Worm (Caenorhabditis elegans): Measurements from ENCODE around the gene nlp-67.
A peak's percentile ranks its signal among the peaks of the same experiment; 100 is the strongest.

nlp-67 gene

ce11 chrX:16147728-16148197, 36.4 kb upstream of the nlp-67 start (continued):
- TF ChIP-seq F13H6.1 (tag; optimal IDR thresholded peaks at IDR 0.05) (peak; percentile 77), dmd-4 (tag; optimal IDR thresholded peaks at IDR 0.05; ENCODE audit: borderline replicate concordance) (peak; percentile 63), sox-4 (tag; optimal IDR thresholded peaks at IDR 0.05) (peak; percentile 65), lin-11 (tag; optimal IDR thresholded peaks at IDR 0.05) (no peak), K02D7.2 (tag; optimal IDR thresholded peaks at IDR 0.05) (no peak), elt-4 (tag; optimal IDR thresholded peaks at IDR 0.05) (no peak), ceh-34 (tag; optimal IDR thresholded peaks at IDR 0.05) (peak; percentile 98), ceh-14 (tag; optimal IDR thresholded peaks at IDR 0.05) (peak; percentile 80), C08G9.2 (tag; optimal IDR thresholded peaks at IDR 0.05) (peak; percentile 59), sox-2 (GFP tag; IDR thresholded peaks at IDR 0.05) (peak; percentile 58), ceh-9 (tag; optimal IDR thresholded peaks at IDR 0.05) (no peak), C38D4.7 (GFP tag; optimal IDR thresholded peaks at IDR 0.05) (peak; percentile 17), fkh-10 (GFP tag; optimal IDR thresholded peaks at IDR 0.05) (peak; percentile 70), ets-4 (tag; optimal IDR thresholded peaks at IDR 0.05) (peak; percentile 60)

- TF ChIP-seq ceh-14 (tag; optimal IDR thresholded peaks at IDR 0.05) (no peak), sox-4 (tag; optimal IDR thresholded peaks at IDR 0.05) (peak; percentile 6), mec-3 (tag; optimal IDR thresholded peaks at IDR 0.05; ENCODE audit: borderline replicate concordance) (no peak), hlh-6 (tag; optimal IDR thresholded peaks at IDR 0.05) (no peak), pag-3 (tag; optimal IDR thresholded peaks at IDR 0.05; ENCODE audit: borderline replicate concordance) (no peak), lim-6 (tag; optimal IDR thresholded peaks at IDR 0.05) (no peak), sox-2 (GFP tag; IDR thresholded peaks at IDR 0.05) (peak; percentile 29; the same call in 1 of the 2 replicates), dve-1 (tag; optimal IDR thresholded peaks at IDR 0.05) (no peak), pqm-1 (tag; optimal IDR thresholded peaks at IDR 0.05) (no peak), fkh-10 (GFP tag; optimal IDR thresholded peaks at IDR 0.05) (no peak), T23F11.4 (GFP tag; optimal IDR thresholded peaks at IDR 0.05) (peak; percentile 44), ceh-6 (GFP tag; optimal IDR thresholded peaks at IDR 0.05) (no peak), ceh-31 (tag; optimal IDR thresholded peaks at IDR 0.05) (no peak), unc-3 (GFP tag; conservative IDR thresholded peaks at IDR 0.05) (no peak), unc-3 (tag; optimal IDR thresholded peaks at IDR 0.05) (no peak), nhr-11 (tag; optimal IDR thresholded peaks at IDR 0.05) (no peak), elt-2 (tag; optimal IDR thresholded peaks at IDR 0.05) (peak; percentile 30), unc-55 (GFP tag; optimal IDR thresholded peaks at IDR 0.05) (peak; percentile 26), ceh-22 (tag; optimal IDR thresholded peaks at IDR 0.05) (no peak), pha-4 (tag; optimal IDR thresholded peaks at IDR 0.05) (no peak), ceh-2 (tag; optimal IDR thresholded peaks at IDR 0.05) (no peak), ttx-3 (tag; optimal IDR thresholded peaks at IDR 0.05) (no peak), lin-11 (tag; optimal IDR thresholded peaks at IDR 0.05) (no peak), nfya-1 (tag; optimal IDR thresholded peaks at IDR 0.05) (no peak), nhr-232 (tag; optimal IDR thresholded peaks at IDR 0.05) (no peak), hlh-8 (tag; optimal IDR thresholded peaks at IDR 0.05) (no peak), hlh-30 (tag; optimal IDR thresholded peaks at IDR 0.05; ENCODE audit: insufficient read depth) (peak; percentile 45), npax-4 (tag; optimal IDR thresholded peaks at IDR 0.05) (no peak), Y22D7AL.16 (tag; optimal IDR thresholded peaks at IDR 0.05) (no peak), che-1 (tag; optimal IDR thresholded peaks at IDR 0.05) (no peak), ets-4 (tag; optimal IDR thresholded peaks at IDR 0.05) (no peak), fkh-6 (tag; optimal IDR thresholded peaks at IDR 0.05) (no peak), K02D7.2 (tag; optimal IDR thresholded peaks at IDR 0.05) (no peak), ref-2 (tag; optimal IDR thresholded peaks at IDR 0.05) (no peak), tbx-2 (tag; optimal IDR thresholded peaks at IDR 0.05) (no peak), syd-9 (tag; optimal IDR thresholded peaks at IDR 0.05) (no peak), pat-9 (tag; optimal IDR thresholded peaks at IDR 0.05) (peak; percentile 23), ama-1 (optimal IDR thresholded peaks at IDR 0.05) (no peak), ceh-9 (tag; optimal IDR thresholded peaks at IDR 0.05) (no peak), hlh-15 (tag; optimal IDR thresholded peaks at IDR 0.05) (no peak), K09A11.1 (tag; optimal IDR thresholded peaks at IDR 0.05; ENCODE audit: insufficient read depth) (no peak), dmd-4 (tag; optimal IDR thresholded peaks at IDR 0.05; ENCODE audit: borderline replicate concordance) (no peak)
These were observed 34.0 kb upstream of the nlp-67 start for ce11 chrX:16150153-16150552.
